Worm (Caenorhabditis elegans): ENCODE results near the gene mig-21.

ce11 chrIII:5845483-5845882, 32.7 kb downstream of the mig-21 start:
- no peak for TF ChIP-seq ceh-30 (tag; optimal IDR thresholded peaks at IDR 0.05)
- no peak for TF ChIP-seq dmd-4 (tag; optimal IDR thresholded peaks at IDR 0.05; ENCODE audit: borderline replicate concordance)
- TF ChIP-seq lim-6 (tag; optimal IDR thresholded peaks at IDR 0.05) = no peak
- TF ChIP-seq sdc-2 (tag; optimal IDR thresholded peaks at IDR 0.05) = no peak
- TF ChIP-seq pros-1 (tag; optimal IDR thresholded peaks at IDR 0.05) = no peak
- no peak for TF ChIP-seq hlh-15 (tag; optimal IDR thresholded peaks at IDR 0.05)
- no peak for TF ChIP-seq ahr-1 (tag; optimal IDR thresholded peaks at IDR 0.05)
- TF ChIP-seq pqm-1 (tag; optimal IDR thresholded peaks at IDR 0.05) = no peak
- no peak for TF ChIP-seq ets-4 (tag; optimal IDR thresholded peaks at IDR 0.05)
- TF ChIP-seq T23F11.4 (GFP tag; optimal IDR thresholded peaks at IDR 0.05) = no peak
- no peak for TF ChIP-seq F13H6.1 (tag; optimal IDR thresholded peaks at IDR 0.05)
- no peak for TF ChIP-seq ama-1 (optimal IDR thresholded peaks at IDR 0.05)
- TF ChIP-seq pat-9 (tag; optimal IDR thresholded peaks at IDR 0.05) = no peak
